Comparison of ENCODE assay signal across 5 fruit fly cellular contexts in the genomic region with DNA sequence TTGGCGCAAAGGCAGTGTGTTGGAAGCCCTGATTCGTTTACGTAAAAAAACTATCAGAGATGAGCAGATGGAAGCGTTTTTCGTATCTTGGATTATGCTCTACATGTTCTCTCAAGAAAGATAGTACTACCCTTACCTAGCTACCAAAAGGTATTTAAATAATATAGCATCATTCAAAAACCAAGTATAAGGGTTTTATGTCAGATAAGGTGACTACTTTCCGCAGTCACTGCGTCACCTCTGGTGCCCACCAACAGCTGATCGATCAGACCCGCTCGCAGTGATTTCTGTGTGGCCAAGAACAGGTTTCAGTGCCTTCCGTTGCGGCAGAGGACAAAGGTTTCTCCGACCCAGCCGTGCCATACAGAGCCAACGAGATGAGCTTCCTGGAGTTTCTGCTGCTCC.
TF ChIP-seq lines count a peak whose summit lies in the region.

Gene Eno (minus strand): TSS at position 30 of the 405 bp plus-strand sequence.
Gene CG31937 (plus strand): TSS at position 281 of the 405 bp plus-strand sequence.

TF ChIP-seq in whole organism, adult, 20 proteins besides CTCF, POLR2A, EP300 and RAD21 (continued from another document):
- peak; percentile 57 for TF ChIP-seq CG12768 (GFP tag; optimal IDR thresholded peaks at IDR 0.05; lab: Kevin White, UChicago)
- TF ChIP-seq cic (GFP tag; optimal IDR thresholded peaks at IDR 0.05; lab: Kevin White, UChicago), result peak; percentile 52
- TF ChIP-seq kay (GFP tag; lab: Kevin White, UChicago; ENCODE audit: borderline replicate concordance), result no peak

TF ChIP-seq in whole organism, embryonic, 481 proteins besides CTCF, POLR2A, EP300 and RAD21 (continued from another document and continues in another):
- TF ChIP-seq CG16779 (GFP tag; IDR thresholded peaks at IDR 0.05; lab: Robert Waterston, UW) (no peak), CG11504 (tag; optimal IDR thresholded peaks at IDR 0.05; lab: Kevin White, UChicago) (peak; percentile 48), tgo (GFP tag; IDR thresholded peaks at IDR 0.05; lab: Robert Waterston, UW) (peak; percentile 59), Dp (GFP tag; optimal IDR thresholded peaks at IDR 0.05; lab: Kevin White, UChicago) (peak; percentile 22), CG1792 (GFP tag; optimal IDR thresholded peaks at IDR 0.05; lab: Kevin White, UChicago) (no peak), gcm2 (GFP tag; optimal IDR thresholded peaks at IDR 0.05; lab: Kevin White, UChicago) (no peak), jigr1 (GFP tag; IDR thresholded peaks at IDR 0.05; lab: Robert Waterston, UW) (peak; percentile 39; the same call in 1 of the 3 replicates), CG18764 (GFP tag; optimal IDR thresholded peaks at IDR 0.05; lab: Kevin White, UChicago) (peak; percentile 9), trh (GFP tag; optimal IDR thresholded peaks at IDR 0.05; lab: Kevin White, UChicago) (no peak), sd (tag; optimal IDR thresholded peaks at IDR 0.05; lab: Kevin White, UChicago) (no peak), lov (optimal IDR thresholded peaks at IDR 0.05; lab: Kevin White, UChicago) (no peak), lov (GFP tag; IDR thresholded peaks at IDR 0.05; lab: Robert Waterston, UW) (no peak), danr (GFP tag; IDR thresholded peaks at IDR 0.05; lab: Robert Waterston, UW) (no peak), CG6254 (GFP tag; optimal IDR thresholded peaks at IDR 0.05; lab: Kevin White, UChicago) (no peak), Mad (GFP tag; optimal IDR thresholded peaks at IDR 0.05; lab: Kevin White, UChicago) (no peak), twi (tag; optimal IDR thresholded peaks at IDR 0.05; lab: Kevin White, UChicago) (no peak), gsb-n (tag; optimal IDR thresholded peaks at IDR 0.05; lab: Kevin White, UChicago) (no peak), dmrt11E (tag; optimal IDR thresholded peaks at IDR 0.05; lab: Kevin White, UChicago) (no peak), knrl (GFP tag; IDR thresholded peaks at IDR 0.05; lab: Robert Waterston, UW; ENCODE audit: partially characterized antibody) (no peak), eyg (GFP tag; optimal IDR thresholded peaks at IDR 0.05; lab: Kevin White, UChicago) (peak; percentile 11), CG9609 (GFP tag; optimal IDR thresholded peaks at IDR 0.05; lab: Kevin White, UChicago) (peak; percentile 49), grn (GFP tag; optimal IDR thresholded peaks at IDR 0.05; lab: Kevin White, UChicago) (no peak), al (GFP tag; IDR thresholded peaks at IDR 0.05; lab: Robert Waterston, UW) (peak; percentile 72), Dek (tag; optimal IDR thresholded peaks at IDR 0.05; lab: Kevin White, UChicago) (peak; percentile 49), CG8765 (GFP tag; IDR thresholded peaks at IDR 0.05; lab: Robert Waterston, UW) (peak; percentile 19; the same call in 1 of the 2 replicates), unc-4 (GFP tag; IDR thresholded peaks at IDR 0.05; lab: Robert Waterston, UW; ENCODE audit: partially characterized antibody) (0 out of 2 replicates have a peak, but pooled peaks have one; percentile 22), CG2875 (GFP tag; optimal IDR thresholded peaks at IDR 0.05; lab: Kevin White, UChicago) (no peak), fru (optimal IDR thresholded peaks at IDR 0.05; lab: Kevin White, UChicago) (no peak), salm (tag; optimal IDR thresholded peaks at IDR 0.05; lab: Kevin White, UChicago) (no peak), CG1832 (GFP tag; optimal IDR thresholded peaks at IDR 0.05; lab: Kevin White, UChicago) (no peak), exex (tag; optimal IDR thresholded peaks at IDR 0.05; lab: Kevin White, UChicago) (peak; percentile 21)

TF ChIP-seq in whole organism, prepupa, 60 proteins besides CTCF, POLR2A, EP300 and RAD21 (continued from another document and continues in another):
- peak; percentile 39; the same call in 1 of the 3 replicates for TF ChIP-seq CG6163 (GFP tag; IDR thresholded peaks at IDR 0.05; lab: Robert Waterston, UW)
- TF ChIP-seq CG11762 (GFP tag; optimal IDR thresholded peaks at IDR 0.05; lab: Kevin White, UChicago; ENCODE audit: insufficient read depth), result peak; percentile 34
- TF ChIP-seq CG11294 (GFP tag; IDR thresholded peaks at IDR 0.05; lab: Robert Waterston, UW), result no peak
- peak; percentile 54 for TF ChIP-seq CG10631 (GFP tag; optimal IDR thresholded peaks at IDR 0.05; lab: Kevin White, UChicago)
- TF ChIP-seq pdm3 (GFP tag; optimal IDR thresholded peaks at IDR 0.05; lab: Kevin White, UChicago), result peak; percentile 76
- peak; percentile 49 for TF ChIP-seq Gug (GFP tag; IDR thresholded peaks at IDR 0.05; lab: Robert Waterston, UW)
- TF ChIP-seq CG7368 (GFP tag; optimal IDR thresholded peaks at IDR 0.05; lab: Kevin White, UChicago), result peak; percentile 7
- TF ChIP-seq achi (GFP tag; optimal IDR thresholded peaks at IDR 0.05; lab: Kevin White, UChicago), result peak; percentile 47
- peak; percentile 51 for TF ChIP-seq Hr39 (GFP tag; optimal IDR thresholded peaks at IDR 0.05; lab: Kevin White, UChicago)
- peak; percentile 64 for TF ChIP-seq Sox102F (GFP tag; optimal IDR thresholded peaks at IDR 0.05; lab: Kevin White, UChicago)
- peak in 1 of 2 experiments; percentile 47 for TF ChIP-seq salr (GFP tag; optimal IDR thresholded peaks at IDR 0.05; lab: Kevin White, UChicago)
- peak; percentile 55 for TF ChIP-seq vri (GFP tag; optimal IDR thresholded peaks at IDR 0.05; lab: Kevin White, UChicago)
- no peak for TF ChIP-seq CG8632 (GFP tag; optimal IDR thresholded peaks at IDR 0.05; lab: Kevin White, UChicago)
- TF ChIP-seq svp (GFP tag; lab: Kevin White, UChicago), result peak; percentile 85
- peak; percentile 73 for TF ChIP-seq dac (GFP tag; optimal IDR thresholded peaks at IDR 0.05; lab: Kevin White, UChicago)
- no peak for TF ChIP-seq Sox15 (GFP tag; optimal IDR thresholded peaks at IDR 0.05; lab: Kevin White, UChicago)
- peak; percentile 61 for TF ChIP-seq CG15336 (GFP tag; IDR thresholded peaks at IDR 0.05; lab: Robert Waterston, UW)
- peak; percentile 42; the same call in 2 of the 3 replicates for TF ChIP-seq eg (GFP tag; IDR thresholded peaks at IDR 0.05; lab: Robert Waterston, UW)
- peak; percentile 67 for TF ChIP-seq CG8119 (GFP tag; IDR thresholded peaks at IDR 0.05; lab: Robert Waterston, UW)
- peak; percentile 28 for TF ChIP-seq Lpt (GFP tag; optimal IDR thresholded peaks at IDR 0.05; lab: Kevin White, UChicago)
- TF ChIP-seq CG11902 (GFP tag; optimal IDR thresholded peaks at IDR 0.05; lab: Kevin White, UChicago), result no peak
- TF ChIP-seq Hr4 (GFP tag; optimal IDR thresholded peaks at IDR 0.05; lab: Kevin White, UChicago), result peak; percentile 77
- TF ChIP-seq CG3032 (tag; optimal IDR thresholded peaks at IDR 0.05; lab: Kevin White, UChicago), result peak; percentile 54
- peak; percentile 51 for TF ChIP-seq CG31627 (GFP tag; optimal IDR thresholded peaks at IDR 0.05; lab: Kevin White, UChicago)
- peak; percentile 48 for TF ChIP-seq Met (GFP tag; optimal IDR thresholded peaks at IDR 0.05; lab: Kevin White, UChicago)
- peak; percentile 43 for TF ChIP-seq Eip75B (GFP tag; optimal IDR thresholded peaks at IDR 0.05; lab: Kevin White, UChicago)
- peak; percentile 32 for TF ChIP-seq cyc (GFP tag; optimal IDR thresholded peaks at IDR 0.05; lab: Kevin White, UChicago)
- no peak for TF ChIP-seq fd59A (GFP tag; optimal IDR thresholded peaks at IDR 0.05; lab: Kevin White, UChicago)
- no peak for TF ChIP-seq fd85E (GFP tag; optimal IDR thresholded peaks at IDR 0.05; lab: Kevin White, UChicago)
- no peak for TF ChIP-seq spab (GFP tag; optimal IDR thresholded peaks at IDR 0.05; lab: Kevin White, UChicago)
- peak; percentile 19 for TF ChIP-seq CG34406 (GFP tag; optimal IDR thresholded peaks at IDR 0.05; lab: Kevin White, UChicago)
- peak; percentile 21 for TF ChIP-seq CG6854 (GFP tag; optimal IDR thresholded peaks at IDR 0.05; lab: Kevin White, UChicago)

TF ChIP-seq in whole organism, pupa, 21 proteins besides CTCF, POLR2A, EP300 and RAD21 (continued from another document):
- no peak for TF ChIP-seq CG10348 (GFP tag; IDR thresholded peaks at IDR 0.05; lab: Robert Waterston, UW)

TF ChIP-seq in whole organism, wandering third instar larva, 38 proteins besides CTCF, POLR2A, EP300 and RAD21 (continued from another document):
- TF ChIP-seq foxo (GFP tag; optimal IDR thresholded peaks at IDR 0.05; lab: Kevin White, UChicago) (peak in 1 of 2 experiments; percentile 48), N (GFP tag; optimal IDR thresholded peaks at IDR 0.05; lab: Kevin White, UChicago) (no peak), rgr (GFP tag; optimal IDR thresholded peaks at IDR 0.05; lab: Kevin White, UChicago) (peak; percentile 38), HLH106 (tag; optimal IDR thresholded peaks at IDR 0.05; lab: Kevin White, UChicago) (peak; percentile 51), Myc (optimal IDR thresholded peaks at IDR 0.05; lab: Kevin White, UChicago) (peak; percentile 76)
